Worm (Caenorhabditis elegans) whole organism, L4 larva: ENCODE data around the gene cdc-50.B.

ENCODE experiments used
- R02D3.7 ChIP-seq: fragments of 150-350 bp; sonication (generic microtip); optimal IDR thresholded peaks from 3 replicates; lab custom pipeline; 2014; ENCODE audit warnings: missing biosample characterization, missing genetic modification characterization
- T26A8.4 ChIP-seq: fragments of 200-800 bp; sonication (Bioruptor generic); IDR thresholded peaks from 2 replicates; pipeline ENCODE4 v1.3.6; 2022; ENCODE audit warnings: missing genetic modification characterization, missing compliant biosample characterization
- Y5F2A.4 ChIP-seq: fragments of 200-800 bp; sonication (Bioruptor generic); optimal IDR thresholded peaks from 2 replicates; lab custom pipeline; 2018; ENCODE audit warnings: mild to moderate bottlenecking, missing genetic modification characterization, missing compliant biosample characterization
- ZK337.2 ChIP-seq: fragments of 200-800 bp; sonication (Bioruptor generic); IDR thresholded peaks from 2 replicates; pipeline ENCODE4 v1.3.6; 2022; ENCODE audit warnings: missing genetic modification reagents, missing genetic modification characterization, missing compliant biosample characterization
- ZK546.5 ChIP-seq, 2 experiments: sonication (generic microtip); optimal IDR thresholded peaks; 2 replicates each; lab custom pipeline; 2017; ENCODE audit warnings: missing biosample characterization in 2 of 2, missing genetic modification characterization in 2 of 2
- aha-1 ChIP-seq: fragments of 150-350 bp; peaks from one replicate; lab custom pipeline; 2014; ENCODE audit warnings: missing biosample characterization, missing genetic modification characterization
- ama-1 ChIP-seq: fragments of 150-350 bp; optimal IDR thresholded peaks from 2 replicates; lab custom pipeline; 2014; ENCODE audit warnings: inconsistent platforms, mixed read lengths
- ceh-28 ChIP-seq: fragments of 150-350 bp; optimal IDR thresholded peaks from 2 replicates; lab custom pipeline; 2014; ENCODE audit warnings: missing biosample characterization, missing genetic modification reagents, missing genetic modification characterization
- ceh-32 ChIP-seq: sonication (generic microtip); optimal IDR thresholded peaks from 2 replicates; lab custom pipeline; 2016; ENCODE audit warnings: mild to moderate bottlenecking, missing genetic modification characterization, missing compliant biosample characterization; ENCODE audit not compliant: poor library complexity
- cey-2 ChIP-seq: sonication (generic microtip); optimal IDR thresholded peaks from 3 replicates; lab custom pipeline; 2017; ENCODE audit warnings: missing genetic modification characterization, mild to moderate bottlenecking, missing compliant biosample characterization, antibody characterized with exemption, borderline replicate concordance; ENCODE audit not compliant: insufficient read depth
- ctbp-1 ChIP-seq: fragments of 200-800 bp; sonication (Bioruptor generic); IDR thresholded peaks from 2 replicates; pipeline ENCODE4 v1.3.6; 2022; ENCODE audit warnings: missing genetic modification reagents, missing genetic modification characterization, missing compliant biosample characterization
- daf-12 ChIP-seq: fragments of 150-350 bp; optimal IDR thresholded peaks from 2 replicates; lab custom pipeline; 2014; ENCODE audit warnings: missing biosample characterization, missing genetic modification reagents, missing genetic modification characterization
- daf-16 ChIP-seq, 3 experiments: sonication (generic microtip); optimal IDR thresholded peaks; 2 replicates each; lab custom pipeline; 2016 to 2017; ENCODE audit warnings: missing genetic modification characterization in 3 of 3, missing genetic modification reagents in 3 of 3, mild to moderate bottlenecking in 2 of 3, missing compliant biosample characterization in 2 of 3, missing biosample characterization in 1 of 3, moderate library complexity in 1 of 3
- daf-8 ChIP-seq: fragments of 200-800 bp; sonication (Bioruptor generic); IDR thresholded peaks from 2 replicates; pipeline ENCODE4 v1.3.6; 2022; ENCODE audit warnings: missing genetic modification characterization, missing compliant biosample characterization
- dmd-6 ChIP-seq: fragments of 200-800 bp; sonication (Bioruptor generic); IDR thresholded peaks from 2 replicates; pipeline ENCODE4 v1.3.6; 2022; ENCODE audit warnings: missing genetic modification reagents, missing genetic modification characterization, missing compliant biosample characterization
- dmd-8 ChIP-seq: fragments of 200-800 bp; sonication (Bioruptor generic); IDR thresholded peaks from 2 replicates; pipeline ENCODE4 v1.3.6; 2022; ENCODE audit warnings: missing genetic modification characterization, missing compliant biosample characterization
- dve-1 ChIP-seq: sonication (generic microtip); optimal IDR thresholded peaks from 2 replicates; lab custom pipeline; 2017; ENCODE audit warnings: antibody characterized with exemption, mild to moderate bottlenecking, missing genetic modification characterization, missing compliant biosample characterization; ENCODE audit not compliant: insufficient read depth
- fos-1 ChIP-seq: fragments of 150-350 bp; optimal IDR thresholded peaks from 2 replicates; lab custom pipeline; 2014; ENCODE audit warnings: missing biosample characterization, missing genetic modification characterization
- gei-8 ChIP-seq: fragments of 200-800 bp; sonication (Bioruptor generic); optimal IDR thresholded peaks from 2 replicates; lab custom pipeline; 2018; ENCODE audit warnings: mild to moderate bottlenecking, missing genetic modification characterization, missing compliant biosample characterization
- jun-1 ChIP-seq: fragments of 150-350 bp; optimal IDR thresholded peaks from 2 replicates; lab custom pipeline; 2014; ENCODE audit warnings: missing biosample characterization, missing genetic modification reagents, missing genetic modification characterization
- lin-38 ChIP-seq: fragments of 200-800 bp; sonication (Bioruptor generic); IDR thresholded peaks from 2 replicates; pipeline ENCODE4 v1.3.6; 2022; ENCODE audit warnings: missing genetic modification reagents, missing genetic modification characterization, missing compliant biosample characterization
- madf-9 ChIP-seq: fragments of 200-800 bp; sonication (Bioruptor generic); conservative IDR thresholded peaks from 2 replicates; pipeline ENCODE4 v1.3.6; 2022; ENCODE audit warnings: missing genetic modification reagents, missing genetic modification characterization, missing compliant biosample characterization
- mdl-1 ChIP-seq, 2 experiments: fragments of 150-350 bp in 1 of 2; sonication (generic microtip) in 1 of 2; optimal IDR thresholded peaks; 2 replicates each; lab custom pipeline; 2014 to 2017; ENCODE audit warnings: missing biosample characterization in 2 of 2, missing genetic modification characterization in 2 of 2
- mep-1 ChIP-seq: fragments of 150-350 bp; sonication (generic microtip); optimal IDR thresholded peaks from 3 replicates; lab custom pipeline; 2014; ENCODE audit warnings: missing biosample characterization, missing genetic modification characterization
- mes-2 ChIP-seq: sonication (generic microtip); optimal IDR thresholded peaks from 2 replicates; lab custom pipeline; 2016; ENCODE audit warnings: missing genotype, mild to moderate bottlenecking, missing genetic modification characterization, missing compliant biosample characterization; ENCODE audit not compliant: poor library complexity, severe bottlenecking
- nhr-10 ChIP-seq: fragments of 150-350 bp; optimal IDR thresholded peaks from 2 replicates; lab custom pipeline; 2014; ENCODE audit warnings: missing biosample characterization, missing genetic modification characterization
- nhr-111 ChIP-seq: fragments of 200-800 bp; sonication (Bioruptor generic); optimal IDR thresholded peaks from 2 replicates; lab custom pipeline; 2018; ENCODE audit warnings: mild to moderate bottlenecking, missing genetic modification characterization, missing compliant biosample characterization
- nhr-237 ChIP-seq: sonication (generic microtip); optimal IDR thresholded peaks from 2 replicates; lab custom pipeline; 2017; ENCODE audit warnings: missing biosample characterization, missing genetic modification characterization
- nhr-41 ChIP-seq: fragments of 200-800 bp; sonication (Bioruptor generic); IDR thresholded peaks from 2 replicates; pipeline ENCODE4 v1.3.6; 2022; ENCODE audit warnings: missing genetic modification reagents, missing genetic modification characterization, missing compliant biosample characterization
- nhr-48 ChIP-seq: sonication (generic microtip); optimal IDR thresholded peaks from 2 replicates; lab custom pipeline; 2016; ENCODE audit warnings: mild to moderate bottlenecking, missing genetic modification characterization, missing compliant biosample characterization
- nhr-6 ChIP-seq: fragments of 150-350 bp; optimal IDR thresholded peaks from 2 replicates; lab custom pipeline; 2014; ENCODE audit warnings: missing biosample characterization, missing genetic modification characterization
- pqm-1 ChIP-seq: sonication (generic microtip); optimal IDR thresholded peaks from 2 replicates; lab custom pipeline; 2017; ENCODE audit warnings: missing biosample characterization, missing genetic modification characterization
- saeg-2 ChIP-seq: fragments of 200-800 bp; sonication (Bioruptor generic); IDR thresholded peaks from 2 replicates; pipeline ENCODE4 v1.3.6; 2022; ENCODE audit warnings: missing genetic modification reagents, missing genetic modification characterization, missing compliant biosample characterization
- snpc-1.2 ChIP-seq: fragments of 200-800 bp; sonication (Bioruptor generic); IDR thresholded peaks from 2 replicates; pipeline ENCODE4 v1.3.6; 2022; ENCODE audit warnings: missing genetic modification reagents, missing genetic modification characterization, missing compliant biosample characterization
- spr-3 ChIP-seq: fragments of 200-800 bp; sonication (Bioruptor generic); optimal IDR thresholded peaks from 2 replicates; lab custom pipeline; 2018; ENCODE audit warnings: mild to moderate bottlenecking, missing genetic modification characterization, missing compliant biosample characterization
- unc-39 ChIP-seq: sonication (generic microtip); optimal IDR thresholded peaks from 2 replicates; lab custom pipeline; 2017; ENCODE audit warnings: missing biosample characterization, missing genetic modification characterization
- zip-2 ChIP-seq: fragments of 150-350 bp; optimal IDR thresholded peaks from 2 replicates; lab custom pipeline; 2014; ENCODE audit warnings: missing biosample characterization, missing genetic modification characterization
- ztf-11 ChIP-seq: fragments of 150-350 bp; optimal IDR thresholded peaks from 2 replicates; lab custom pipeline; 2014; ENCODE audit warnings: missing biosample characterization, missing genetic modification characterization
- ztf-7 ChIP-seq: fragments of 150-350 bp; optimal IDR thresholded peaks from 2 replicates; lab custom pipeline; 2014; ENCODE audit warnings: missing biosample characterization, missing genetic modification characterization

cdc-50.B gene

ce11 chrIV:8737787-8738186 is 26.9 kb upstream of the cdc-50.B start, which contains the start of gene F21D5.4:
Gene F21D5.4 (plus strand): TSS chrIV:8738087.
- no peak for TF ChIP-seq Y5F2A.4
- TF ChIP-seq saeg-2 (GFP tag; lab: Robert Waterston, UW) = no peak
- TF ChIP-seq ama-1 (lab: Kevin White, UChicago) = no peak
- TF ChIP-seq nhr-48 (tag; lab: Kevin White, UChicago) = no peak
- no peak for TF ChIP-seq ztf-7 (tag; lab: Kevin White, UChicago)
- TF ChIP-seq ZK337.2 (GFP tag; lab: Robert Waterston, UW) = no peak
- no peak for TF ChIP-seq jun-1
- no peak for TF ChIP-seq spr-3 (GFP tag; lab: Kevin White, UChicago)
- TF ChIP-seq daf-12 (tag; lab: Kevin White, UChicago) = no peak
- no peak for TF ChIP-seq gei-8
- no peak for TF ChIP-seq dmd-8 (GFP tag; lab: Robert Waterston, UW)
- no peak for TF ChIP-seq unc-39 (tag; lab: Kevin White, UChicago)
- TF ChIP-seq R02D3.7 (tag; lab: Kevin White, UChicago) = no peak
- no peak for TF ChIP-seq pqm-1 (tag; lab: Kevin White, UChicago)
- TF ChIP-seq ceh-32 (tag; lab: Kevin White, UChicago) = no peak
- TF ChIP-seq madf-9 (GFP tag; lab: Robert Waterston, UW) = no peak

DNA sequence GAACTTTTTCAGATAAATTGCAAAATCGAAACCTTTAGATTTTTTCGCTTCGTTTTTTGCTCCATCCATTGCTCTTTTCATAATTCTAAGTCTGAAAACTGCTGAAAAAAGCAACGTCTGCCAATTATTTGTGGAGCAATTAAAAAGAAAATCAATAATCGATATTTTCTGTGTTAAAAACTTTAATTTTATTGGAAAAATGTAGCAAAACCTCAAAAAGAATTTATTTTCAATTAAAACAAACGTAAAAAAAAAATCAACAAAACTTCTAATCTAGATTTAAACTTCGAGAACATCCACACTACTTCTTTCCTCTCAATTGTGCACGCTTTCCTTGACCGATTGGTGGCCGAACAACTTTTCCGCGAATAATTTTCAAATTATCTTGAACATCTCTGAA is 25.4 kb upstream of the cdc-50.B start, which contains the start of gene F21D5.5:
TSS of gene F21D5.5 (minus strand) at position 101 of the 400 bp plus-strand sequence.
- peak; percentile 24 for TF ChIP-seq ceh-28 (tag; lab: Kevin White, UChicago)
- TF ChIP-seq ztf-11 = no peak

DNA sequence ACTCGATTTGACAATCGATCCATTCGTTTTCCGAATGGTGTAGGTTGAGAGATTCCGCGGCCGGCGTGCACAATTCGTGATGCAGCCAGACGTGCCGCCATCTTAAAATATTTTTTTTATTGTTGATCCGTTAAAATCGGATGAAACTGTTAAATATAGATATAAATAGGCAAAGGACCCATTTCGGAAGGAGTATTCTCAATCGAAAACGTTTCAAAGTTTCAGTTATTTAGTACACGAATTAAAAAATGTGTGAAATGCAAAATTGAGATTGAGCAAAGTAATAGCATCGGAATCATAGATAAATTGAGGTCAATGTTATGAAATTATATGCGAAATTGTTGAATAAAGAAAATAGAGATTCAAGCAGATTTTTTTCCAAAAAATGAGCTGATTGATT is 24.7 kb upstream of the cdc-50.B start, which contains the start of gene mrps-33:
TSS of gene mrps-33 (minus strand) at position 101 of the 400 bp plus-strand sequence.
- no peak for TF ChIP-seq dmd-6
- TF ChIP-seq gei-8 = no peak
- no peak for TF ChIP-seq unc-39 (tag; lab: Kevin White, UChicago)
- TF ChIP-seq nhr-10 (tag; lab: Kevin White, UChicago) = no peak
- TF ChIP-seq ctbp-1 (GFP tag; lab: Robert Waterston, UW) = no peak
- no peak for TF ChIP-seq fos-1 (tag; lab: Kevin White, UChicago)

DNA sequence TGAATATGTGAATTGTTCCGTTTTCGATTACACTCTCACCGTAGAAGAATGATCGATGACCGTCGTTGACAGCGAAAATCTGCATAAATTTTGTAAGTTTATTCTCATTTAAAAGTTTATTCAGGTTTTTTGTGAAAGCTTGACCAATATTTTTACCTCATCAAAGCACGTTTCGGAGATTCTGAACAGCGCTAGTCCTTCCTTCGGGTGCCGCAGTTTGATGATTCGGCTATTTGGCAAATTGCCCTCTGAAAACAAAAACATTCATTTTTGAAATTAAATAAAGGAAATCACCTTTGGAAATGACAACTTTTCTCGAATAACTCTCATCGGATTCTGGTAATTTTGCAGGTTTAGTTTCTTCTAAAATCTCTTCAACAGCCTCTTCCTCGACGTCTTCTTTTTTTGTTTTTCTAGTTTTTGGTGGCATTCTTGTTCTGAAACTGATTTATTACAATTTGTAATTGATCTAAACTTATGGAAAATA is 23.7 kb upstream of the cdc-50.B start, which contains the start of gene F21D5.6:
TSS of gene F21D5.6 (minus strand) at position 437 of the 487 bp plus-strand sequence.
- no peak for TF ChIP-seq cey-2 (tag; lab: Kevin White, UChicago)
- TF ChIP-seq nhr-111 (GFP tag; lab: Kevin White, UChicago) = no peak
- TF ChIP-seq snpc-1.2 (GFP tag; lab: Robert Waterston, UW) = no peak
- no peak for TF ChIP-seq nhr-6 (tag; lab: Kevin White, UChicago)
- no peak for TF ChIP-seq mes-2 (tag; lab: Kevin White, UChicago)
- TF ChIP-seq zip-2 (tag; lab: Kevin White, UChicago) = no peak
- no peak for TF ChIP-seq daf-16 (GFP tag; optimal IDR thresholded peaks at IDR 0.05; lab: Kevin White, UChicago)
- peak; percentile 27 for TF ChIP-seq daf-16 (tag; optimal IDR thresholded peaks at IDR 0.05; lab: Kevin White, UChicago)
- peak; percentile 30; the same call in 1 of the 2 replicates for TF ChIP-seq lin-38 (GFP tag; lab: Robert Waterston, UW)
- TF ChIP-seq unc-39 (tag; lab: Kevin White, UChicago) = no peak
- peak; percentile 66; the same call in 1 of the 2 replicates for TF ChIP-seq T26A8.4
- no peak for TF ChIP-seq ZK546.5 (tag; optimal IDR thresholded peaks at IDR 0.05; lab: Kevin White, UChicago)
- peak; percentile 9 for TF ChIP-seq mep-1
- TF ChIP-seq fos-1 (tag; lab: Kevin White, UChicago) = no peak
- TF ChIP-seq nhr-41 (GFP tag; lab: Robert Waterston, UW) = no peak
- no peak for TF ChIP-seq nhr-237 (tag; lab: Kevin White, UChicago)
- peak; percentile 18 for TF ChIP-seq dve-1 (tag; lab: Kevin White, UChicago)
- TF ChIP-seq ama-1 (lab: Kevin White, UChicago) = no peak
- TF ChIP-seq mdl-1 (tag; optimal IDR thresholded peaks at IDR 0.05; lab: Kevin White, UChicago) = no peak
- TF ChIP-seq daf-8 (GFP tag; lab: Robert Waterston, UW) = no peak
- peak; percentile 65 for TF ChIP-seq aha-1 (tag; lab: Kevin White, UChicago)
